Worm (Caenorhabditis elegans) whole organism, late embryonic: ENCODE results near the gene T19D12.10.

Experiments used
- F13H6.1 ChIP-seq: sonication (generic microtip); optimal IDR thresholded peaks from 2 replicates; lab custom pipeline; 2016; ENCODE audit warnings: missing genetic modification characterization, missing compliant biosample characterization
- ama-1 ChIP-seq: fragments of 150-350 bp; optimal IDR thresholded peaks from 2 replicates; lab custom pipeline; 2014
- ceh-14 ChIP-seq: sonication (generic microtip); optimal IDR thresholded peaks from 2 replicates; lab custom pipeline; 2016; ENCODE audit warnings: missing genotype, missing genetic modification characterization, missing compliant biosample characterization
- che-1 ChIP-seq: sonication (generic microtip); optimal IDR thresholded peaks from 2 replicates; lab custom pipeline; 2016; ENCODE audit warnings: mild to moderate bottlenecking, missing genetic modification characterization, missing compliant biosample characterization
- dve-1 ChIP-seq: sonication (generic microtip); optimal IDR thresholded peaks from 2 replicates; lab custom pipeline; 2017; ENCODE audit warnings: antibody characterized with exemption, mild to moderate bottlenecking, missing genetic modification characterization, missing compliant biosample characterization
- elt-2 ChIP-seq: sonication (generic microtip); optimal IDR thresholded peaks from 2 replicates; lab custom pipeline; 2016; ENCODE audit warnings: missing genetic modification reagents, missing genetic modification characterization, missing compliant biosample characterization
- elt-4 ChIP-seq: sonication (generic microtip); optimal IDR thresholded peaks from 2 replicates; lab custom pipeline; 2016; ENCODE audit warnings: missing genetic modification characterization, missing compliant biosample characterization
- fkh-10 ChIP-seq: fragments of 150-350 bp; optimal IDR thresholded peaks from 2 replicates; lab custom pipeline; 2014; ENCODE audit warnings: missing biosample characterization, missing genetic modification reagents, missing genetic modification characterization
- mec-3 ChIP-seq: sonication (generic microtip); optimal IDR thresholded peaks from 2 replicates; lab custom pipeline; 2016; ENCODE audit warnings: borderline replicate concordance, missing genetic modification characterization, missing compliant biosample characterization
- nhr-11 ChIP-seq: fragments of 150-350 bp; optimal IDR thresholded peaks from 2 replicates; lab custom pipeline; 2014; ENCODE audit warnings: missing biosample characterization, missing genetic modification characterization
- odd-2 ChIP-seq: sonication (generic microtip); optimal IDR thresholded peaks from 2 replicates; lab custom pipeline; 2017; ENCODE audit warnings: antibody characterized with exemption, mild to moderate bottlenecking, missing genetic modification characterization, missing compliant biosample characterization
- unc-3 ChIP-seq, 2 experiments: fragments of 200-800 bp in 1 of 2; sonication (Bioruptor generic) in 1 of 2; sonication (generic microtip) in 1 of 2; conservative IDR thresholded peaks in 1 of 2; optimal IDR thresholded peaks in 1 of 2; 2 replicates each; pipeline versions ENCODE4 v1.3.6 to Lab custom; 2016 to 2022; ENCODE audit warnings: missing compliant biosample characterization in 2 of 2, missing genetic modification characterization in 2 of 2, missing genetic modification reagents in 1 of 2
- ztf-16 ChIP-seq: sonication (generic microtip); optimal IDR thresholded peaks from 2 replicates; lab custom pipeline; 2017; ENCODE audit warnings: missing genetic modification characterization, missing compliant biosample characterization

- no peak for TF ChIP-seq unc-3 (GFP tag; conservative IDR thresholded peaks at IDR 0.05; lab: Robert Waterston, UW)
- TF ChIP-seq unc-3 (tag; optimal IDR thresholded peaks at IDR 0.05; lab: Kevin White, UChicago): no peak
- TF ChIP-seq odd-2 (tag; lab: Kevin White, UChicago): no peak
- no peak for TF ChIP-seq nhr-11 (tag; lab: Kevin White, UChicago)
- no peak for TF ChIP-seq fkh-10 (GFP tag; lab: Kevin White, UChicago)
- TF ChIP-seq mec-3 (tag; lab: Kevin White, UChicago): no peak
- no peak for TF ChIP-seq ceh-14
- TF ChIP-seq elt-4: no peak
- no peak for TF ChIP-seq ama-1 (lab: Kevin White, UChicago)
- TF ChIP-seq F13H6.1 (tag; lab: Kevin White, UChicago): no peak
- TF ChIP-seq ztf-16 (tag; lab: Kevin White, UChicago): no peak
- TF ChIP-seq che-1: no peak
- no peak for TF ChIP-seq elt-2 (tag; lab: Kevin White, UChicago)
- no peak for TF ChIP-seq dve-1
Measured at ce11 chrII:6695388-6695787, 36.7 kb upstream of the T19D12.10 start, which contains the start of gene C18H9.5.
